Fruit fly (Drosophila melanogaster) whole organism, prepupa: ENCODE measurements around the gene CG14644.

Experiments
- Blimp-1 ChIP-seq: fragments of 200-800 bp; sonication (Bioruptor generic); optimal IDR thresholded peaks from 3 replicates; lab custom pipeline; 2017; ENCODE audit warnings: missing biosample characterization, missing genetic modification characterization, mild to moderate bottlenecking, moderate library complexity, missing genetic modification reagents
- CG10669 ChIP-seq: fragments of 200-800 bp; sonication (Bioruptor generic); optimal IDR thresholded peaks from 3 replicates; lab custom pipeline; 2018; ENCODE audit warnings: missing biosample characterization, mild to moderate bottlenecking, missing genetic modification characterization, moderate library complexity
- CG11762 ChIP-seq: fragments of 200-800 bp; sonication (Bioruptor generic); optimal IDR thresholded peaks from 3 replicates; lab custom pipeline; 2016; ENCODE audit warnings: missing biosample characterization, missing genetic modification characterization; ENCODE audit not compliant: insufficient read depth
- CG11902 ChIP-seq: fragments of 200-800 bp; sonication (Bioruptor generic); optimal IDR thresholded peaks from 3 replicates; lab custom pipeline; 2016; ENCODE audit warnings: missing biosample characterization, missing genetic modification characterization
- CG15336 ChIP-seq: fragments of 200-800 bp; sonication (Bioruptor generic); IDR thresholded peaks from 2 replicates; pipeline ENCODE4 v1.3.6; 2022; ENCODE audit warnings: missing biosample characterization, missing genetic modification characterization
- CG1621 ChIP-seq: fragments of 200-800 bp; sonication (Bioruptor generic); optimal IDR thresholded peaks from 3 replicates; lab custom pipeline; 2018; ENCODE audit warnings: missing biosample characterization, mild to moderate bottlenecking, missing genetic modification characterization
- CG16779 ChIP-seq: fragments of 200-800 bp; sonication (Bioruptor generic); optimal IDR thresholded peaks from 3 replicates; lab custom pipeline; 2017; ENCODE audit warnings: missing biosample characterization, mild to moderate bottlenecking, missing genetic modification characterization
- CG31627 ChIP-seq: fragments of 200-800 bp; sonication (Bioruptor generic); optimal IDR thresholded peaks from 3 replicates; lab custom pipeline; 2016; ENCODE audit warnings: missing biosample characterization, missing genetic modification characterization
- CG32006 ChIP-seq: fragments of 200-800 bp; sonication (Bioruptor generic); optimal IDR thresholded peaks from 3 replicates; lab custom pipeline; 2017; ENCODE audit warnings: missing biosample characterization, mild to moderate bottlenecking, missing genetic modification characterization
- CG34406 ChIP-seq: fragments of 200-800 bp; sonication (Bioruptor generic); optimal IDR thresholded peaks from 3 replicates; lab custom pipeline; 2016; ENCODE audit warnings: missing biosample characterization, missing genetic modification characterization
- CG4318 ChIP-seq: fragments of 200-800 bp; sonication (Bioruptor generic); optimal IDR thresholded peaks from 3 replicates; lab custom pipeline; 2017; ENCODE audit warnings: missing biosample characterization, mild to moderate bottlenecking, missing genetic modification characterization
- CG6163 ChIP-seq: fragments of 200-800 bp; sonication (Bioruptor generic); IDR thresholded peaks from 3 replicates; pipeline ENCODE4 v1.3.6; 2022; ENCODE audit warnings: missing biosample characterization, missing genetic modification characterization
- CG6276 ChIP-seq: fragments of 200-800 bp; sonication (Bioruptor generic); optimal IDR thresholded peaks from 2 replicates; lab custom pipeline; 2017; ENCODE audit warnings: missing biosample characterization, mild to moderate bottlenecking, missing genetic modification characterization
- CG6792 ChIP-seq: fragments of 200-800 bp; sonication (Bioruptor generic); optimal IDR thresholded peaks from 3 replicates; lab custom pipeline; 2016; ENCODE audit warnings: missing biosample characterization, missing genetic modification characterization
- CG6808 ChIP-seq: fragments of 200-800 bp; sonication (Bioruptor generic); optimal IDR thresholded peaks from 3 replicates; lab custom pipeline; 2017; ENCODE audit warnings: missing biosample characterization, missing genetic modification characterization, mild to moderate bottlenecking, moderate library complexity, missing genetic modification reagents
- CG6854 ChIP-seq: fragments of 200-800 bp; sonication (Bioruptor generic); optimal IDR thresholded peaks from 2 replicates; lab custom pipeline; 2017; ENCODE audit warnings: missing biosample characterization, mild to moderate bottlenecking, missing genetic modification characterization
- CG7368 ChIP-seq: fragments of 200-800 bp; sonication (Bioruptor generic); optimal IDR thresholded peaks from 3 replicates; lab custom pipeline; 2016; ENCODE audit warnings: missing biosample characterization, missing genetic modification characterization
- CG8632 ChIP-seq: fragments of 200-800 bp; sonication (Bioruptor generic); optimal IDR thresholded peaks from 3 replicates; lab custom pipeline; 2016; ENCODE audit warnings: missing biosample characterization, missing genetic modification characterization
- CG9139 ChIP-seq: fragments of 200-800 bp; sonication (Bioruptor generic); optimal IDR thresholded peaks from 3 replicates; lab custom pipeline; 2017; ENCODE audit warnings: missing biosample characterization, mild to moderate bottlenecking, missing genetic modification characterization
- Eip75B ChIP-seq: fragments of 200-800 bp; sonication (Bioruptor generic); optimal IDR thresholded peaks from 3 replicates; lab custom pipeline; 2016; ENCODE audit warnings: missing biosample characterization, missing genetic modification characterization
- Eip78C ChIP-seq: fragments of 200-800 bp; sonication (Bioruptor generic); peaks from one replicate; lab custom pipeline; 2016; ENCODE audit warnings: missing biosample characterization, missing genetic modification characterization
- Ets21C ChIP-seq: fragments of 200-800 bp; sonication (Bioruptor generic); optimal IDR thresholded peaks from 3 replicates; lab custom pipeline; 2016; ENCODE audit warnings: missing biosample characterization, missing genetic modification characterization
- Ets96B ChIP-seq: fragments of 200-800 bp; optimal IDR thresholded peaks from 2 replicates; lab custom pipeline; 2019; ENCODE audit warnings: missing biosample characterization, mild to moderate bottlenecking, missing genetic modification characterization, moderate library complexity
- Gug ChIP-seq: fragments of 200-800 bp; sonication (Bioruptor generic); IDR thresholded peaks from 2 replicates; pipeline ENCODE4 v1.3.6; 2022; ENCODE audit warnings: missing biosample characterization, missing genetic modification characterization
- Hr38 ChIP-seq: sonication (Bioruptor generic); optimal IDR thresholded peaks from 2 replicates; lab custom pipeline; 2016; ENCODE audit warnings: missing biosample characterization, missing genetic modification characterization
- Hr39 ChIP-seq: fragments of 200-800 bp; sonication (Bioruptor generic); optimal IDR thresholded peaks from 2 replicates; lab custom pipeline; 2016; ENCODE audit warnings: missing biosample characterization, missing genetic modification characterization
- Hr4 ChIP-seq: fragments of 200-800 bp; sonication (Bioruptor generic); optimal IDR thresholded peaks from 3 replicates; lab custom pipeline; 2016; ENCODE audit warnings: missing biosample characterization, missing genetic modification characterization
- OdsH ChIP-seq: fragments of 200-800 bp; sonication (Bioruptor generic); optimal IDR thresholded peaks from 3 replicates; lab custom pipeline; 2016; ENCODE audit warnings: missing biosample characterization, missing genetic modification characterization
- Sox102F ChIP-seq: fragments of 200-800 bp; sonication (Bioruptor generic); optimal IDR thresholded peaks from 2 replicates; lab custom pipeline; 2016; ENCODE audit warnings: missing biosample characterization, mild to moderate bottlenecking, missing genetic modification characterization
- Sox14 ChIP-seq: fragments of 200-800 bp; sonication (Bioruptor generic); optimal IDR thresholded peaks from 3 replicates; lab custom pipeline; 2016; ENCODE audit warnings: missing biosample characterization, missing genetic modification characterization
- Sox15 ChIP-seq: fragments of 200-800 bp; sonication (Bioruptor generic); optimal IDR thresholded peaks from 3 replicates; lab custom pipeline; 2016; ENCODE audit warnings: missing biosample characterization, missing genetic modification characterization
- acj6 ChIP-seq: fragments of 200-800 bp; sonication (Bioruptor generic); optimal IDR thresholded peaks from 3 replicates; lab custom pipeline; 2016; ENCODE audit warnings: missing biosample characterization, missing genetic modification characterization
- cyc ChIP-seq: fragments of 200-800 bp; sonication (Bioruptor generic); optimal IDR thresholded peaks from 3 replicates; lab custom pipeline; 2016; ENCODE audit warnings: missing biosample characterization, missing genetic modification characterization
- dac ChIP-seq: fragments of 200-800 bp; sonication (Bioruptor generic); optimal IDR thresholded peaks from 2 replicates; lab custom pipeline; 2017; ENCODE audit warnings: missing biosample characterization, mild to moderate bottlenecking, missing genetic modification characterization
- dsx ChIP-seq: fragments of 200-800 bp; optimal IDR thresholded peaks from 3 replicates; lab custom pipeline; 2019; ENCODE audit warnings: missing biosample characterization, mild to moderate bottlenecking, missing genetic modification characterization, moderate library complexity; ENCODE audit not compliant: poor library complexity, severe bottlenecking
- esn ChIP-seq: fragments of 200-800 bp; sonication (Bioruptor generic); optimal IDR thresholded peaks from 2 replicates; lab custom pipeline; 2016; ENCODE audit warnings: missing biosample characterization, mild to moderate bottlenecking, missing genetic modification characterization, moderate library complexity
- fd59A ChIP-seq: fragments of 200-800 bp; sonication (Bioruptor generic); optimal IDR thresholded peaks from 2 replicates; lab custom pipeline; 2017; ENCODE audit warnings: missing biosample characterization, mild to moderate bottlenecking, missing genetic modification characterization, missing genetic modification reagents
- fkh ChIP-seq: fragments of 200-800 bp; sonication (Bioruptor generic); optimal IDR thresholded peaks from 3 replicates; lab custom pipeline; 2017; ENCODE audit warnings: missing biosample characterization, mild to moderate bottlenecking, missing genetic modification characterization, moderate library complexity
- lz ChIP-seq: fragments of 200-800 bp; sonication (Bioruptor generic); optimal IDR thresholded peaks from 3 replicates; lab custom pipeline; 2016; ENCODE audit warnings: missing biosample characterization, missing genetic modification characterization
- net ChIP-seq: fragments of 200-800 bp; sonication (Bioruptor generic); optimal IDR thresholded peaks from 3 replicates; lab custom pipeline; 2016; ENCODE audit warnings: missing biosample characterization, missing genetic modification characterization
- pdm3 ChIP-seq: fragments of 200-800 bp; sonication (Bioruptor generic); optimal IDR thresholded peaks from 3 replicates; lab custom pipeline; 2016; ENCODE audit warnings: missing biosample characterization, missing genetic modification characterization
- spab ChIP-seq: fragments of 200-800 bp; sonication (Bioruptor generic); optimal IDR thresholded peaks from 2 replicates; lab custom pipeline; 2017; ENCODE audit warnings: missing biosample characterization, mild to moderate bottlenecking, missing genetic modification characterization, missing genetic modification reagents
- ss ChIP-seq, 2 experiments: fragments of 200-800 bp; sonication (Bioruptor generic); optimal IDR thresholded peaks; 2 replicates in 1 of 2; 3 replicates in 1 of 2; lab custom pipeline; 2017 to 2018; ENCODE audit warnings: mild to moderate bottlenecking in 2 of 2, missing biosample characterization in 2 of 2, missing genetic modification characterization in 2 of 2, moderate library complexity in 1 of 2
- topi ChIP-seq: fragments of 200-800 bp; sonication (Bioruptor generic); optimal IDR thresholded peaks from 3 replicates; lab custom pipeline; 2016; ENCODE audit warnings: missing biosample characterization, missing genetic modification characterization
- vri ChIP-seq: fragments of 200-800 bp; sonication (Bioruptor generic); optimal IDR thresholded peaks from 3 replicates; lab custom pipeline; 2016; ENCODE audit warnings: missing biosample characterization, mild to moderate bottlenecking, missing genetic modification characterization

Gene CG14644

DNA sequence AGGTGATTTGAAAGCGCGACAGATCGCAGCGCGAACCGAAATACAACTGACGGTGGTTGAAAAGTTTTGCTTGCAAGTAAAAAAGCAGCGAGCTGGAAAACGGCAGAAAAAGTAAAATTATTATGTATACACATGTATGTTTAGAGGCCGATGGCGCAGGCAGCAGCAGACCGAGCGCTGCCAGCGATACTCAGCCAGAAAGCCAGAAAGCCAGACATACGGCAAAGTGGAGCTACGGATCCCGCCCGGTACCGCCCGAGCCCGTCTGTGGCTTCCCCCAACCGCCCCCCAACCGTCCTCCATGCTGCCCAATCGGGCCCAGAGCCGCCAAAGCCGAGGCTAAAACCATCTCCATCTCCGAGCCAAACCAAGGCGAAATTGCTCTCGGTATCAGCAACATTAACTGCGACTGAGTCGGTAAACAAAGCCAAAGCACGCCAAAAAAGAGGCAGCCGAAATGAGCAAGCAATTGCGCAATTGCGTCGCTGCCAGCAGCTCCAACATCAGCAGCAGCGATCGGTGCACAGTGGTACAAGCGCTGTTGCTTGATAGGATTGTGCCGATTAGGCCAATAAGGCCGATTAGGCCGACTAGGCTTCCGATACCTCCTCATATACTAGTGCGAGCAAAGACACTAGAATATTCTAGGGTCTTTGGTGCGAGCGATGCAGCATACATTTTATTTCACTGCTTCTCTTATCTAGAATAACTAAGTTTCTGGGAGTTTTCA is 37.4 kb downstream of the CG14644 start, which contains the start of gene CG14636 (continued):
- no peak for TF ChIP-seq CG6276 (GFP tag; lab: Kevin White, UChicago)
- TF ChIP-seq Sox14, result peak; percentile 62
- peak; percentile 66 for TF ChIP-seq CG11902
- peak; percentile 68 for TF ChIP-seq topi (GFP tag; lab: Kevin White, UChicago)
- peak; percentile 40 for TF ChIP-seq dac
- peak; percentile 77 for TF ChIP-seq CG7368 (GFP tag; lab: Kevin White, UChicago)
- TF ChIP-seq fd59A, result peak; percentile 27
- no peak for TF ChIP-seq CG1621 (tag; lab: Kevin White, UChicago)
- TF ChIP-seq CG6854 (GFP tag; lab: Kevin White, UChicago), result no peak

DNA sequence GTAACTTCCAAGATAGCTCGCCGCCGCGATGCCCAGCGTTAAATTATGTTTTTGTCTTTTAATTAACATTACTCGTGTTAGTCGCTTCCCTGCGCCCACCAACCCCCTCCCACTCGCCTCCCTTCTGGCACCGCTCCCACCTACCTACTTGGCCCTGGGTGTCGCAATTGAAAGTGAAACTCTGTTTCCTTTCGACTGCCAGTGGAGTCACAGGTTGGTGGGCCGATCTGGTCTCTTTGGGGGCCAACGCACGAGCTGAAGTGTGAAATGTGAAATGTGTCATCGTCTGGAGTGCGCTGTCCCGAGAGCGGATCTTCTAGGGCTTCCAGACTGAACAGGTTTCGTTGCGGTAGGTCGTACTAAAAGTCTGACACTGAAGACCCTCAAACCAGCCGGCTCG is 38.2 kb downstream of the CG14644 start:
- TF ChIP-seq Blimp-1 (peak; percentile 59), Eip75B (GFP tag; lab: Kevin White, UChicago) (no peak), topi (GFP tag; lab: Kevin White, UChicago) (no peak), Eip78C (GFP tag; lab: Kevin White, UChicago) (peak; percentile 10)

DNA sequence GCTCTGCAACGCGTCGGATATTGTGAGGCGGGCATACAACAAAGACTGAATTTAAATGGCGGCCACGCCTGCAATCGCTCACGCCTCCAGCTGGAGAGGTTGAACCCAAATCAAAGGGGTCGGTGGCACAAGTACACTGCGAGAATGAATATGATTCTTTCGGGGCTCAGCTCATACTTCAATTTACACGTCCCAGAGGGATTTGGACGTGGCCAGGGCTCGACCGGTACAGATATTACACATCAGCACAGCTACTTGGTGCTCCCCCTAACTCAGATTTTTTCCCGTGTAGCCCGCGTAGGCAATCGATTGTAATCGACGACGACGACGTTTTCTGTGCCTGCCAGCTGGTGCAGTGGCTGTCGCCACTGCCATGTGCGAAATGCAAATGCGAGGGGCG is 38.8 kb downstream of the CG14644 start:
- TF ChIP-seq spab (GFP tag; lab: Kevin White, UChicago) (peak; percentile 87), OdsH (GFP tag; lab: Kevin White, UChicago) (peak; percentile 92), pdm3 (peak; percentile 89), CG4318 (GFP tag; lab: Kevin White, UChicago) (peak; percentile 80), CG9139 (GFP tag; lab: Kevin White, UChicago) (peak; percentile 80), Sox15 (peak; percentile 87), CG11762 (GFP tag; lab: Kevin White, UChicago) (peak; percentile 74), lz (peak; percentile 87), Gug (peak; percentile 90), CG6792 (GFP tag; lab: Kevin White, UChicago) (peak; percentile 88), Hr4 (GFP tag; lab: Kevin White, UChicago) (peak; percentile 90), vri (GFP tag; lab: Kevin White, UChicago) (peak; percentile 66), Sox14 (peak; percentile 88), CG34406 (GFP tag; lab: Kevin White, UChicago) (peak; percentile 77), CG10669 (peak; percentile 88), CG1621 (tag; lab: Kevin White, UChicago) (peak; percentile 89), CG6808 (peak; percentile 87), topi (GFP tag; lab: Kevin White, UChicago) (peak; percentile 86), CG6854 (GFP tag; lab: Kevin White, UChicago) (peak; percentile 47), fkh (GFP tag; lab: Kevin White, UChicago) (no peak), esn (GFP tag; lab: Kevin White, UChicago) (peak; percentile 81), CG16779 (tag; lab: Kevin White, UChicago) (peak; percentile 65), Eip78C (GFP tag; lab: Kevin White, UChicago) (peak; percentile 96), Sox102F (peak; percentile 73), CG8632 (GFP tag; lab: Kevin White, UChicago) (peak; percentile 77), CG32006 (GFP tag; lab: Kevin White, UChicago) (peak; percentile 87), CG6163 (GFP tag; lab: Robert Waterston, UW) (peak; percentile 97), CG15336 (peak; percentile 90), net (GFP tag; lab: Kevin White, UChicago) (peak; percentile 88), cyc (peak; percentile 92), Ets96B (tag; lab: Kevin White, UChicago) (peak; percentile 89), CG7368 (GFP tag; lab: Kevin White, UChicago) (peak; percentile 93), Hr39 (GFP tag; lab: Kevin White, UChicago) (peak; percentile 88), CG11902 (peak; percentile 92), Eip75B (GFP tag; lab: Kevin White, UChicago) (peak; percentile 91), Ets21C (GFP tag; lab: Kevin White, UChicago) (peak; percentile 73), dsx (peak; percentile 82), acj6 (GFP tag; lab: Kevin White, UChicago) (peak; percentile 91), ss (GFP tag; optimal IDR thresholded peaks at IDR 0.05; lab: Kevin White, UChicago) (peak; percentile 84 to 90), Hr38 (GFP tag; lab: Kevin White, UChicago) (peak; percentile 52), CG31627 (peak; percentile 90)
